Worm (Caenorhabditis elegans) whole organism, L1 larva: Measurements from ENCODE around the gene Y54G2A.72.

ENCODE experiments used
- fkh-10 ChIP-seq: sonication (generic microtip); optimal IDR thresholded peaks from 2 replicates; lab custom pipeline; 2017; ENCODE audit warnings: missing biosample characterization, missing genetic modification reagents, missing genetic modification characterization
- fos-1 ChIP-seq: fragments of 150-350 bp; optimal IDR thresholded peaks from 2 replicates; lab custom pipeline; 2014; ENCODE audit warnings: missing biosample characterization, missing genetic modification characterization
- irx-1 ChIP-seq: sonication (generic microtip); optimal IDR thresholded peaks from 2 replicates; lab custom pipeline; 2016; ENCODE audit warnings: missing genetic modification characterization, missing compliant biosample characterization
- jun-1 ChIP-seq: fragments of 150-350 bp; optimal IDR thresholded peaks from 2 replicates; lab custom pipeline; 2014; ENCODE audit warnings: missing biosample characterization, missing genetic modification reagents, missing genetic modification characterization
- lin-15B ChIP-seq: fragments of 150-350 bp; sonication (generic microtip); optimal IDR thresholded peaks from 3 replicates; lab custom pipeline; 2014; ENCODE audit warnings: missing biosample characterization, missing genetic modification characterization
- mep-1 ChIP-seq: fragments of 150-350 bp; optimal IDR thresholded peaks from 2 replicates; lab custom pipeline; 2014; ENCODE audit warnings: missing biosample characterization, missing genetic modification characterization
- nhr-28 ChIP-seq: fragments of 150-350 bp; optimal IDR thresholded peaks from 2 replicates; lab custom pipeline; 2014; ENCODE audit warnings: missing biosample characterization, missing genetic modification characterization
- unc-130 ChIP-seq: fragments of 150-350 bp; optimal IDR thresholded peaks from 2 replicates; lab custom pipeline; 2017; ENCODE audit warnings: missing biosample characterization, missing genetic modification characterization, inconsistent platforms

DNA sequence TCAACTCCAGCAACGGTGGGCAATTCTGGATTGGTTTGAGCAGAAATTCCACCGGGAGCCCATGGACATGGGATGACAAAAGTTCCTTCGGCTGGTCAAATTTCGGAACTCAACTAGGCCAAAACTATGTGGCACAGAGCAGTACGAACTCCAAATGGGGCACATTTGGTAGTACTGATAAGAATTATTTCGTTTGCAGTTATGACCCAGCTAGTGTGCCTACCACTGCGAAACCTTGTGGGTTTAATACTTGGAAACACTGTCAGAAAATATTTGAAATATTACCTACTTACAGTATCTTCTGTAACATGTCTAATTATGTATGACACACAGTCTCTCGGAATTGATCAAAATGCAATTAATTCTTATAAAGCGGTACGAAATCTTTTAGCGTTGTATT is 48.4 kb downstream of the Y54G2A.72 start:
- no peak for TF ChIP-seq fkh-10 (GFP tag; lab: Kevin White, UChicago)
- TF ChIP-seq lin-15B (tag; lab: Kevin White, UChicago) = no peak
- TF ChIP-seq nhr-28 (tag; lab: Kevin White, UChicago) = no peak
- no peak for TF ChIP-seq irx-1 (tag; lab: Kevin White, UChicago)
- TF ChIP-seq unc-130 (tag; lab: Kevin White, UChicago) = no peak
- TF ChIP-seq jun-1 (tag; lab: Kevin White, UChicago) = no peak
- no peak for TF ChIP-seq fos-1 (tag; lab: Kevin White, UChicago)
- no peak for TF ChIP-seq mep-1
